Worm (Caenorhabditis elegans): Measurements from ENCODE around the gene EGAP9.4.

ce11 chrV:6557035-6557434 lies 19.6 kb upstream of the EGAP9.4 start, which contains the start of gene spp-27:
- TF ChIP-seq nhr-76 (tag; optimal IDR thresholded peaks at IDR 0.05) = no peak
- no peak for TF ChIP-seq snpc-4 (tag; optimal IDR thresholded peaks at IDR 0.05)
- no peak for TF ChIP-seq mep-1 (tag; optimal IDR thresholded peaks at IDR 0.05)
- TF ChIP-seq mdl-1 (tag; optimal IDR thresholded peaks at IDR 0.05) = no peak

All from whole organism, L1 larva.